Fruit fly (Drosophila melanogaster): ENCODE results near the gene ng1.

- TF ChIP-seq CG1620 (GFP tag; optimal IDR thresholded peaks at IDR 0.05) (no peak), CG7045 (GFP tag; optimal IDR thresholded peaks at IDR 0.05) (no peak), CG5204 (GFP tag; optimal IDR thresholded peaks at IDR 0.05) (no peak), kay (GFP tag; ENCODE audit: borderline replicate concordance) (no peak)
Observed at dm6 chrX:3249789-3250188, 7.6 kb downstream of the ng1 start, which contains the start of gene Sgs4.

Measured in whole organism, adult.